Fruit fly (Drosophila melanogaster): ENCODE measurements around the gene sima.

sima gene

dm6 chr3R:30134063-30135047 lies 76.2 kb downstream of the sima start, which contains the start of gene Tpi (continued):
- TF ChIP-seq CG4318 (GFP tag; optimal IDR thresholded peaks at IDR 0.05) (no peak), spab (GFP tag; optimal IDR thresholded peaks at IDR 0.05) (no peak), fkh (GFP tag; optimal IDR thresholded peaks at IDR 0.05) (no peak), fd85E (GFP tag; optimal IDR thresholded peaks at IDR 0.05) (no peak), OdsH (GFP tag; optimal IDR thresholded peaks at IDR 0.05) (peak; percentile 73), CG1621 (tag; optimal IDR thresholded peaks at IDR 0.05) (peak; percentile 72), Ets96B (tag; optimal IDR thresholded peaks at IDR 0.05) (no peak), Lpt (GFP tag; optimal IDR thresholded peaks at IDR 0.05) (no peak), CG34406 (GFP tag; optimal IDR thresholded peaks at IDR 0.05) (peak; percentile 55), esn (GFP tag; optimal IDR thresholded peaks at IDR 0.05) (peak; percentile 70), lz (GFP tag; optimal IDR thresholded peaks at IDR 0.05) (peak; percentile 65), CG6163 (GFP tag; IDR thresholded peaks at IDR 0.05) (peak; percentile 66), CG6854 (GFP tag; optimal IDR thresholded peaks at IDR 0.05) (no peak)

dm6 chr3R:30149506-30149905 lies 91.4 kb downstream of the sima start, which contains the start of gene AdoR:
Gene AdoR, minus strand, starts transcription at chr3R:30149606.
- no peak for TF ChIP-seq CG6792 (GFP tag; optimal IDR thresholded peaks at IDR 0.05)
- no peak for TF ChIP-seq CG6808 (GFP tag; optimal IDR thresholded peaks at IDR 0.05)
- TF ChIP-seq Gug (GFP tag; IDR thresholded peaks at IDR 0.05): no peak
- no peak for TF ChIP-seq cyc (GFP tag; optimal IDR thresholded peaks at IDR 0.05)
- no peak for TF ChIP-seq fkh (GFP tag; optimal IDR thresholded peaks at IDR 0.05)

dm6 chr3R:30150602-30151001 lies 92.5 kb downstream of the sima start:
- TF ChIP-seq CG15336 (GFP tag; IDR thresholded peaks at IDR 0.05): no peak
- no peak for TF ChIP-seq lz (GFP tag; optimal IDR thresholded peaks at IDR 0.05)
- TF ChIP-seq spab (GFP tag; optimal IDR thresholded peaks at IDR 0.05): no peak
- TF ChIP-seq Blimp-1 (GFP tag; optimal IDR thresholded peaks at IDR 0.05): no peak
- TF ChIP-seq CG10631 (GFP tag; optimal IDR thresholded peaks at IDR 0.05): no peak
- TF ChIP-seq Lpt (GFP tag; optimal IDR thresholded peaks at IDR 0.05): no peak
- TF ChIP-seq esn (GFP tag; optimal IDR thresholded peaks at IDR 0.05): no peak
- TF ChIP-seq CG8632 (GFP tag; optimal IDR thresholded peaks at IDR 0.05): no peak
- TF ChIP-seq Met (GFP tag; optimal IDR thresholded peaks at IDR 0.05): no peak
- no peak for TF ChIP-seq Smox (GFP tag; optimal IDR thresholded peaks at IDR 0.05)
- TF ChIP-seq pdm3 (GFP tag; optimal IDR thresholded peaks at IDR 0.05): no peak
- TF ChIP-seq CG32006 (GFP tag; optimal IDR thresholded peaks at IDR 0.05): no peak
- TF ChIP-seq Gug (GFP tag; IDR thresholded peaks at IDR 0.05): no peak

DNA sequence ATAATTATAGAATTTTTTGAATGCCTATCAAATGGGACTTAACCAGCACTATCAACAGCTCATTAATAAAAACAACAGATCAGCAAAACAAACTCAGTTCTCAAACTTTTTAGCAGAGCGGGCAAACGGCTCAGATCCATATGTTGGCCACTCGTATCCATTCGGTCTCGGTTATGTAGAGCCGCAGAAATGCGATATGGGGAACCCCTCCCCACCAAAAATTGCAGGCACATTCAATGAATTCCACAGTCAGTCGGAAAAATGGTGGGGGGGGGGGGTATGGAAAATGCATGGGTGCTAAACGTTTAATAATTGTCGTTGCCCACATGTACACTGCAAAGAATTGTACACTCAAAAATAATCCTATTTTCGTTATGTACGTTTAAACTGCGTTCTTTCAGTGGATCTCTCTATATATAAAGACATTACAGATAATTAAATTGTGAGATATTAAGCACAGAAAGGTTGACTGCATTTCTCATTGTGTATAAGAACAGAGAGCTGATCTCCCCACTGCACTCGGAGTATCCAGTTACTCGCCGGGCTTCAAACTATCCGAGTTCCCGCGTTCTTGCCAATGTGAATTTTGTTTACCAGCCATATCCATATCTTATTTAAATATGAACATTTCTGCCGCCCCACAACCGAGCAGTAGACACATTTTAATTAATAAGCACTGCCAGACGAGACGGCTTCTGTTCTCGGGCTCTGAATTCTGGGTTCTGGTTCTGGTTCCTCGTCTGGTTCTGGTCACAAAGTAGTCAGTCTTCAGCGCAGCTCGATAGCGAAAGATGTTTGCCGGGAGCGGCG lies 93.4 kb downstream of the sima start, which contains the start of gene CG15529:
Gene CG15529 (plus strand): TSS at position 760 of the 810 bp plus-strand sequence.
- TF ChIP-seq CG10669 (GFP tag; optimal IDR thresholded peaks at IDR 0.05): peak; percentile 72
- TF ChIP-seq Hr38 (GFP tag; optimal IDR thresholded peaks at IDR 0.05): no peak
- TF ChIP-seq fd59A (GFP tag; optimal IDR thresholded peaks at IDR 0.05): peak; percentile 65
- peak; percentile 58 for TF ChIP-seq CG10631 (GFP tag; optimal IDR thresholded peaks at IDR 0.05)
- peak; percentile 20 for TF ChIP-seq Sox102F (GFP tag; optimal IDR thresholded peaks at IDR 0.05)
- peak; percentile 53 for TF ChIP-seq net (GFP tag; optimal IDR thresholded peaks at IDR 0.05)
- TF ChIP-seq Eip75B (GFP tag; optimal IDR thresholded peaks at IDR 0.05): peak; percentile 41
- TF ChIP-seq CG31627 (GFP tag; optimal IDR thresholded peaks at IDR 0.05): peak; percentile 26
- no peak for TF ChIP-seq CG6854 (GFP tag; optimal IDR thresholded peaks at IDR 0.05)
- TF ChIP-seq CG16779 (tag; optimal IDR thresholded peaks at IDR 0.05): no peak
- peak; percentile 74 for TF ChIP-seq CG6808 (GFP tag; optimal IDR thresholded peaks at IDR 0.05)
- TF ChIP-seq dac (GFP tag; optimal IDR thresholded peaks at IDR 0.05): peak; percentile 7
- peak; percentile 41 for TF ChIP-seq esn (GFP tag; optimal IDR thresholded peaks at IDR 0.05)
- no peak for TF ChIP-seq Blimp-1 (GFP tag; optimal IDR thresholded peaks at IDR 0.05)
- no peak for TF ChIP-seq fd85E (GFP tag; optimal IDR thresholded peaks at IDR 0.05)
- peak; percentile 76 for TF ChIP-seq CG8119 (GFP tag; IDR thresholded peaks at IDR 0.05)
- TF ChIP-seq CG6163 (GFP tag; IDR thresholded peaks at IDR 0.05): peak; percentile 87
- TF ChIP-seq pdm3 (GFP tag; optimal IDR thresholded peaks at IDR 0.05): peak; percentile 60
- peak; percentile 51 for TF ChIP-seq CG8632 (GFP tag; optimal IDR thresholded peaks at IDR 0.05)
- peak; percentile 38 for TF ChIP-seq CG6276 (GFP tag; optimal IDR thresholded peaks at IDR 0.05)
- TF ChIP-seq salr (GFP tag; optimal IDR thresholded peaks at IDR 0.05): peak; percentile 40 to 51
- TF ChIP-seq eg (GFP tag; IDR thresholded peaks at IDR 0.05): peak; percentile 86
- peak; percentile 38 for TF ChIP-seq CG11762 (GFP tag; optimal IDR thresholded peaks at IDR 0.05; ENCODE audit: insufficient read depth)
- TF ChIP-seq CG4318 (GFP tag; optimal IDR thresholded peaks at IDR 0.05): no peak
- no peak for TF ChIP-seq topi (GFP tag; optimal IDR thresholded peaks at IDR 0.05)
- TF ChIP-seq CG1621 (tag; optimal IDR thresholded peaks at IDR 0.05): peak; percentile 51
